Worm (Caenorhabditis elegans) whole organism, mixed stage, embryonic: ENCODE data around the gene F09F7.5.

ENCODE experiments used
- M03D4.4 ChIP-seq: sonication (generic microtip); optimal IDR thresholded peaks from 2 replicates; lab custom pipeline; 2017; ENCODE audit warnings: mild to moderate bottlenecking, missing genetic modification characterization, missing compliant biosample characterization
- bed-3 ChIP-seq: fragments of 200-800 bp; sonication (Bioruptor generic); optimal IDR thresholded peaks from 3 replicates; lab custom pipeline; 2018; ENCODE audit warnings: mild to moderate bottlenecking, missing genetic modification characterization, moderate library complexity, missing compliant biosample characterization
- blmp-1 ChIP-seq: fragments of 150-350 bp; optimal IDR thresholded peaks from 2 replicates; lab custom pipeline; 2014; ENCODE audit warnings: missing biosample characterization, missing genetic modification characterization
- ceh-39 ChIP-seq: fragments of 150-350 bp; optimal IDR thresholded peaks from 2 replicates; lab custom pipeline; 2014; ENCODE audit warnings: missing biosample characterization, missing genetic modification characterization
- ceh-43 ChIP-seq: fragments of 200-800 bp; sonication (Bioruptor generic); optimal IDR thresholded peaks from 2 replicates; lab custom pipeline; 2018; ENCODE audit warnings: mild to moderate bottlenecking, missing genetic modification characterization, moderate library complexity, missing compliant biosample characterization
- ceh-83 ChIP-seq: fragments of 200-800 bp; sonication (Bioruptor generic); optimal IDR thresholded peaks from 2 replicates; lab custom pipeline; 2018; ENCODE audit warnings: mild to moderate bottlenecking, missing genetic modification characterization, missing compliant biosample characterization
- ces-1 ChIP-seq: fragments of 150-350 bp; optimal IDR thresholded peaks from 2 replicates; lab custom pipeline; 2014; ENCODE audit warnings: missing biosample characterization, missing genetic modification reagents, missing genetic modification characterization
- cnd-1 ChIP-seq: fragments of 200-800 bp; sonication (Bioruptor generic); optimal IDR thresholded peaks from 2 replicates; lab custom pipeline; 2018; ENCODE audit warnings: mild to moderate bottlenecking, missing genetic modification characterization, missing compliant biosample characterization
- drap-1 ChIP-seq: fragments of 200-800 bp; sonication (Bioruptor generic); optimal IDR thresholded peaks from 3 replicates; lab custom pipeline; 2018; ENCODE audit warnings: mild to moderate bottlenecking, missing genetic modification characterization, missing compliant biosample characterization
- elt-1 ChIP-seq: sonication (generic microtip); optimal IDR thresholded peaks from 2 replicates; lab custom pipeline; 2017; ENCODE audit warnings: missing genetic modification characterization, mild to moderate bottlenecking, missing compliant biosample characterization, antibody characterized with exemption, moderate library complexity, borderline replicate concordance; ENCODE audit not compliant: insufficient read depth
- elt-3 ChIP-seq: fragments of 150-350 bp; optimal IDR thresholded peaks from 2 replicates; lab custom pipeline; 2014; ENCODE audit warnings: missing biosample characterization, missing genetic modification characterization
- flh-1 ChIP-seq: fragments of 200-800 bp; sonication (Bioruptor generic); optimal IDR thresholded peaks from 2 replicates; lab custom pipeline; 2018; ENCODE audit warnings: mild to moderate bottlenecking, missing genetic modification characterization, moderate library complexity, missing compliant biosample characterization
- ham-2 ChIP-seq: fragments of 200-800 bp; sonication (Bioruptor generic); optimal IDR thresholded peaks from 2 replicates; lab custom pipeline; 2018; ENCODE audit warnings: mild to moderate bottlenecking, missing genetic modification characterization, missing compliant biosample characterization
- hlh-1 ChIP-seq: fragments of 150-350 bp; optimal IDR thresholded peaks from 2 replicates; lab custom pipeline; 2014; ENCODE audit warnings: missing biosample characterization, missing genetic modification reagents, missing genetic modification characterization
- lin-13 ChIP-seq: fragments of 150-350 bp; optimal IDR thresholded peaks from 2 replicates; lab custom pipeline; 2014; ENCODE audit warnings: missing biosample characterization, missing genetic modification characterization
- lin-32 ChIP-seq: fragments of 200-800 bp; sonication (Bioruptor generic); optimal IDR thresholded peaks from 2 replicates; lab custom pipeline; 2018; ENCODE audit warnings: mild to moderate bottlenecking, missing genetic modification characterization, missing compliant biosample characterization
- lsy-2 ChIP-seq: fragments of 150-350 bp; optimal IDR thresholded peaks from 2 replicates; lab custom pipeline; 2014; ENCODE audit warnings: missing biosample characterization, missing genetic modification characterization
- mab-5 ChIP-seq: fragments of 150-350 bp; optimal IDR thresholded peaks from 2 replicates; lab custom pipeline; 2014; ENCODE audit warnings: missing biosample characterization, missing genetic modification characterization
- mep-1 ChIP-seq: fragments of 150-350 bp; optimal IDR thresholded peaks from 2 replicates; lab custom pipeline; 2017; ENCODE audit warnings: missing biosample characterization, missing genetic modification reagents, missing genetic modification characterization, inconsistent platforms
- mls-2 ChIP-seq: sonication (generic microtip); optimal IDR thresholded peaks from 2 replicates; lab custom pipeline; 2016; ENCODE audit warnings: mild to moderate bottlenecking, missing genetic modification characterization, moderate library complexity, missing compliant biosample characterization
- nhr-12 ChIP-seq: fragments of 150-350 bp; optimal IDR thresholded peaks from 2 replicates; lab custom pipeline; 2014; ENCODE audit warnings: missing biosample characterization, missing genetic modification characterization
- nhr-2 ChIP-seq: fragments of 150-350 bp; optimal IDR thresholded peaks from 2 replicates; lab custom pipeline; 2014; ENCODE audit warnings: missing biosample characterization, missing genetic modification characterization
- nhr-237 ChIP-seq: fragments of 150-350 bp; optimal IDR thresholded peaks from 2 replicates; lab custom pipeline; 2014; ENCODE audit warnings: missing biosample characterization, missing genetic modification characterization
- nhr-28 ChIP-seq: fragments of 150-350 bp; optimal IDR thresholded peaks from 2 replicates; lab custom pipeline; 2014; ENCODE audit warnings: missing biosample characterization, missing genetic modification characterization
- nhr-76 ChIP-seq: sonication (generic microtip); optimal IDR thresholded peaks from 2 replicates; lab custom pipeline; 2017; ENCODE audit warnings: missing biosample characterization, missing genetic modification characterization
- pha-4 ChIP-seq: fragments of 150-350 bp; optimal IDR thresholded peaks from 2 replicates; lab custom pipeline; 2018; ENCODE audit warnings: missing biosample characterization, missing genetic modification reagents, missing genetic modification characterization
- sem-2 ChIP-seq: fragments of 200-800 bp; sonication (Bioruptor generic); optimal IDR thresholded peaks from 2 replicates; lab custom pipeline; 2018; ENCODE audit warnings: mild to moderate bottlenecking, missing genetic modification characterization, missing compliant biosample characterization
- snpc-4 ChIP-seq: fragments of 150-350 bp; optimal IDR thresholded peaks from 2 replicates; lab custom pipeline; 2014; ENCODE audit warnings: missing biosample characterization, missing genetic modification characterization
- sptf-1 ChIP-seq: sonication (generic microtip); optimal IDR thresholded peaks from 2 replicates; lab custom pipeline; 2017; ENCODE audit warnings: mild to moderate bottlenecking, missing genetic modification characterization, moderate library complexity, missing compliant biosample characterization
- tbx-8 ChIP-seq: fragments of 200-800 bp; sonication (Bioruptor generic); optimal IDR thresholded peaks from 2 replicates; lab custom pipeline; 2018; ENCODE audit warnings: mild to moderate bottlenecking, missing genetic modification characterization, moderate library complexity, missing compliant biosample characterization
- unc-120 ChIP-seq: sonication (generic microtip); optimal IDR thresholded peaks from 2 replicates; lab custom pipeline; 2017; ENCODE audit warnings: missing genetic modification characterization, missing compliant biosample characterization; ENCODE audit not compliant: poor library complexity, severe bottlenecking
- unc-39 ChIP-seq: fragments of 150-350 bp; optimal IDR thresholded peaks from 2 replicates; lab custom pipeline; 2014; ENCODE audit warnings: missing biosample characterization, missing genetic modification characterization
- unc-62 ChIP-seq: fragments of 150-350 bp; optimal IDR thresholded peaks from 2 replicates; lab custom pipeline; 2014; ENCODE audit warnings: missing biosample characterization, missing genetic modification reagents, missing genetic modification characterization
- zip-8 ChIP-seq: fragments of 150-350 bp; optimal IDR thresholded peaks from 2 replicates; lab custom pipeline; 2014; ENCODE audit warnings: missing biosample characterization, missing genetic modification characterization
- ztf-11 ChIP-seq: fragments of 150-350 bp; optimal IDR thresholded peaks from 2 replicates; lab custom pipeline; 2014; ENCODE audit warnings: missing biosample characterization, missing genetic modification characterization

The F09F7.5 gene

DNA sequence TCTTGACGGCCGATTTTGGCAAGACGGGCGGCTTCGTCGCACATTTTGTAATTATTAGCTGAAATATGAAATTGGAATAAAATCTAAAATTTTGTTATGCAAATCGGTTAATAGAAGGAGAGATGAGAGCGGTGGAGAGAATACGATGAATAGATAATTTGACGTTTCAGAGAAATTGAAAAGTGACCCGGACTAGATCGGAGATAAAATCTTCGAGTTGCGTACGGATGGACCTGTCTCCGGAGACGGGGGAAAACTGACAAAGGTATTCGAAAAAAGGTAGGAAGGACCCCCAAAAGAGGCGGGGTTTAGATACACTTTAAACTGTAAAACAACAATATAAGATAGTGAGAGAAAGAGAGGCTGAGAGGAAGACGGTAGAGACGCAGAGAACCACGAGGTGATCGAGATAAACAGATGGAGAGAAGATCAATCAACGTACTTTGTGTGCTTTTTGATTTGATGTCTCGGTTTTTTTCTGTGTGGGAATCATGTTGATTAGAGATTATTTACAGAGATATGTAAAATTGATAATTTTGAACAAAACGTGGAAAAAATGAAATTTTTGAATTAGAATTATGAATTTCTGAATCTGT, 5.4 kb downstream of the F09F7.5 start, which contains the start of gene F09F7.6:
TSS of gene F09F7.6 (minus strand) at position 64 of the 596 bp plus-strand sequence.
- TF ChIP-seq nhr-2 (tag; lab: Kevin White, UChicago) = no peak
- TF ChIP-seq lin-13 (tag; lab: Kevin White, UChicago) = no peak
- TF ChIP-seq ceh-39 (tag; lab: Kevin White, UChicago) = no peak
- peak; percentile 39 for TF ChIP-seq unc-120 (tag; lab: Kevin White, UChicago)
- TF ChIP-seq lsy-2 = no peak
- TF ChIP-seq snpc-4 (tag; lab: Kevin White, UChicago) = no peak
- peak; percentile 84 for TF ChIP-seq elt-1 (tag; lab: Kevin White, UChicago)
- no peak for TF ChIP-seq nhr-237 (tag; lab: Kevin White, UChicago)

DNA sequence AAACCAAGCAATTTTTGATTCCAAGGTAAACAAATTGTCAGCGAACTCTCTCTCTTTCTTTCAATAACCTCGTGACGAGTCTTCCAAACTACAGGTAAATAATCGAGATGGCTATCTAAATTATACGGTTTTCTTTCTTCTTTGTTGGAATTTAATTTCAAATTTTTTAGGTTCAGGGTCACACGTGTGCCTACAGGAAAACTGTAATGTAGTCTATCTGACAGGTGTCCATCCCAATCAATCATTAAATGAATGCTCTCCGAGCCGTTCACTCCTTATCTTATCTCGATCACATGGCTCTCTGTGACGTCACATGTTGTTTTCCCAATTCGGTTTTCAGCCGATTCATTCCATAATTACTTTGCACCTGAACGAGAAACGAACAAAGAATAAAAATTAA, 6.3 kb downstream of the F09F7.5 start:
- no peak for TF ChIP-seq sem-2 (GFP tag; lab: Kevin White, UChicago)
- peak; percentile 30 for TF ChIP-seq elt-1 (tag; lab: Kevin White, UChicago)
- no peak for TF ChIP-seq cnd-1 (tag; lab: Kevin White, UChicago)
- peak; percentile 47 for TF ChIP-seq unc-62 (GFP tag; lab: Kevin White, UChicago)
- TF ChIP-seq, all 35 proteins: peak for 2

DNA sequence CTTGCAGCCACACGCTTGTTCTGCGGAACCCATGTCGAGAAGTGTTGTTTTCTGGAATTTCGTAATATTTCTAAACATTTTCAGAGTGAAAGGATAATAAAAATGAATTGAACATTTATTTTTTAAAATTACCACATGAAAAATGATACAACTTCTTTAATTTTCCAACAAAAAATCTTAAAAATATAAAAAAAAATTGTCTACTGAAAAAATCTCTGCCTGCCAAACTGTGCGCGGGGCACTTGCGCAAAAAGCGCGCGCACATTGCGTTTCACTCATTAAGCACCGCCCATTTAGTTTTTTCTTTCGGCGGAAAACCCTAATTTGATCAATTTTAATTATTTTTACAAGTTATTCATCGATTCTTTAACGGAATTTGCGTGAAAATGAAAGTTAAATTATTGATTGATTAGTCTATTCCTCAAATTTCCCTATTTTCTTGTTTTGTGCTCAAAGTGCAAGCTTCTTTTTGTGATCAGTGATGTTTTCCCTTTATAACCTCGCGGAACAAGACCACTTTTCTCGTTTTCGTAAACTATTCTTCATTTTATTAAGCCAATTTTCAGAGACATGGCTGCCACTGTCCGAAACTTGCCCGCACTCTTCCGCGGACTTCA, 8.2 kb downstream of the F09F7.5 start, which contains the start of the genes nmad-1 and hach-1:
TSS of gene nmad-1 (minus strand) at position 51 of the 617 bp plus-strand sequence.
TSS of gene hach-1 (plus strand) at position 567 of the 617 bp plus-strand sequence.
- TF ChIP-seq snpc-4 (tag; lab: Kevin White, UChicago) = no peak
- peak; percentile 87 for TF ChIP-seq drap-1 (GFP tag; lab: Kevin White, UChicago)
- TF ChIP-seq unc-62 (GFP tag; lab: Kevin White, UChicago) = no peak
- peak; percentile 56 for TF ChIP-seq mab-5
- peak; percentile 24 for TF ChIP-seq nhr-237 (tag; lab: Kevin White, UChicago)
- TF ChIP-seq blmp-1 (tag; lab: Kevin White, UChicago) = peak; percentile 74
- TF ChIP-seq nhr-12 (tag; lab: Kevin White, UChicago) = no peak
- TF ChIP-seq mls-2 = peak; percentile 98
- TF ChIP-seq nhr-28 (tag; lab: Kevin White, UChicago) = no peak
- no peak for TF ChIP-seq pha-4 (tag; lab: Kevin White, UChicago)
- peak; percentile 69 for TF ChIP-seq lin-13 (tag; lab: Kevin White, UChicago)
- peak; percentile 93 for TF ChIP-seq unc-120 (tag; lab: Kevin White, UChicago)
- peak; percentile 71 for TF ChIP-seq hlh-1 (tag; lab: Kevin White, UChicago)
- TF ChIP-seq nhr-76 (tag; lab: Kevin White, UChicago) = peak; percentile 33
- peak; percentile 76 for TF ChIP-seq sem-2 (GFP tag; lab: Kevin White, UChicago)
- peak; percentile 64 for TF ChIP-seq lsy-2
- peak; percentile 97 for TF ChIP-seq ceh-43 (GFP tag; lab: Kevin White, UChicago)
- no peak for TF ChIP-seq zip-8 (tag; lab: Kevin White, UChicago)
- peak; percentile 35 for TF ChIP-seq elt-1 (tag; lab: Kevin White, UChicago)
- no peak for TF ChIP-seq elt-3 (tag; lab: Kevin White, UChicago)
- peak; percentile 90 for TF ChIP-seq mep-1 (tag; lab: Kevin White, UChicago)
- TF ChIP-seq ztf-11 (tag; lab: Kevin White, UChicago) = peak; percentile 67
- peak; percentile 87 for TF ChIP-seq tbx-8 (GFP tag; lab: Kevin White, UChicago)
- TF ChIP-seq bed-3 (GFP tag; lab: Kevin White, UChicago) = peak; percentile 85
- peak; percentile 94 for TF ChIP-seq ceh-83 (GFP tag; lab: Kevin White, UChicago)
- TF ChIP-seq lin-32 (GFP tag; lab: Kevin White, UChicago) = peak; percentile 36
- TF ChIP-seq M03D4.4 = peak; percentile 95
- peak; percentile 81 for TF ChIP-seq flh-1 (GFP tag; lab: Kevin White, UChicago)
- TF ChIP-seq ceh-39 (tag; lab: Kevin White, UChicago) = peak; percentile 41
- peak; percentile 98 for TF ChIP-seq sptf-1
- TF ChIP-seq cnd-1 (tag; lab: Kevin White, UChicago) = peak; percentile 91
- no peak for TF ChIP-seq nhr-2 (tag; lab: Kevin White, UChicago)
- TF ChIP-seq unc-39 (tag; lab: Kevin White, UChicago) = no peak
- TF ChIP-seq ces-1 = peak; percentile 91
- peak; percentile 64 for TF ChIP-seq ham-2 (GFP tag; lab: Kevin White, UChicago)
- TF ChIP-seq, all 35 proteins: peak for 26
